Worm (Caenorhabditis elegans) whole organism, L4/young adult: ENCODE measurements around the gene srz-62.
"Not testable (repeated sequence)": the region's sequence is repeated elsewhere in the genome, so short reads cannot be mapped to it uniquely, and the experiment has no call there.

Source experiments
- W03F9.2 ChIP-seq: fragments of 150-350 bp; optimal IDR thresholded peaks from 2 replicates; lab custom pipeline; 2014; ENCODE audit warnings: missing biosample characterization, missing genetic modification characterization
- dao-5 ChIP-seq: sonication (generic microtip); optimal IDR thresholded peaks from 2 replicates; lab custom pipeline; 2016; ENCODE audit warnings: missing genotype, missing genetic modification characterization, moderate library complexity, missing compliant biosample characterization
- him-1 ChIP-seq: sonication (generic microtip); optimal IDR thresholded peaks from 2 replicates; lab custom pipeline; 2016; ENCODE audit warnings: missing genotype, missing genetic modification reagents, missing genetic modification characterization, missing compliant biosample characterization

Gene srz-62

DNA sequence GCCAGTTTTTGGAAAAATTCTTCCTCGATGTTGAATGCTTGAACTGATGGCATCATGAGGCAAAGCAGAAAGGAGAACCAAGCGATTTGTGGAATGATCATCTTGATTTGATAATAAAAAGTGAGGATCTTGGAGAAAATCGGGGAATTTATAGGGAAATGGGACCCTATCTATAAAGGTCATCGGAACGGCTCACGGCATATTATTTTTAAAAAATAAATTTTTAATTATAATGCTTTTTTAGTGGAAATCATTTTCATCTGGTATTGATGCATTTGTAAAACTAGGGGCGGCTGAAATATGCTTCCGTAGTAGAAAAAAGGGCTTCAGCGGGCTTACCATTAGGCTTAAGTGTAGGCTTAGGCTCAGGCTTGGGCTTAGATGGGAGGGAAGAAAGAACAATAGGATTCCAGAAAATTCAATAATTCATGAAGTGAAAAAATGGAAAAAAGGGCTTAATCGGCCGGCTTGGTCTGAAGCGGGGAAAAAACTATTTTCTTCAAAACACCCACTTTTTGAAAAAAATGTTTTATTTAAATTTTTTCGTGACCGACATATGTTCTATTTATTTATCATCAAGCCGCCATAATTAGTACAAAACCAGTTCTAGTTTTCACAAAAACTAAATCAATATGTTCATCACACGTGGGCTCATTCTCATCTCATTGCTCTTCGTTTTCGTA is 7.3 kb downstream of the srz-62 start, which contains the start of the genes F56D6.22 and F56D6.12:
F56D6.22 (minus strand) TSS at position 101 of the 683 bp plus-strand sequence.
F56D6.12 (plus strand) TSS at position 633 of the 683 bp plus-strand sequence.
- TF ChIP-seq dao-5 (tag; lab: Kevin White, UChicago) (no peak), W03F9.2 (tag; lab: Kevin White, UChicago) (no peak), him-1 (tag; lab: Kevin White, UChicago) (no peak)

DNA sequence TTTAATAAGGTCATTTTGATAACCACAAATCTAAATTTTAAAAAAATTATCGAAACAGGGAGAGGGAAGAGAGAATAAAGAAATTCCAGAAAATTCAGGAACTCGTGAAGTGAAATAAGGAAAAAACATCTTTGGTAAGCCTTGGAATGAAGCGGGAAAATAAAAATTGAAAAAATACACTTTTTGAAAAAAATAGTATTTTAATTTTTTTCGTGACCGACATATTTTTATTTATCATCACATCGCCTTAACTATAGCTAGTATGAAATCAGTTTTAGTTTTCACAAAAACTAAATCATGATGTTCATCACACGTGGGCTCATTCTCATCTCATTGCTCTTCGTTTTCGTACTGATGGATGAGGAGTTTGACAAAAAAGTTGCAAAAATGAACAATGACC is 8.8 kb downstream of the srz-62 start, which contains the start of gene F56D6.13:
F56D6.13 (plus strand) TSS at position 301 of the 400 bp plus-strand sequence.
- TF ChIP-seq W03F9.2 (tag; lab: Kevin White, UChicago), result no peak
- TF ChIP-seq dao-5 (tag; lab: Kevin White, UChicago), result no peak
- TF ChIP-seq him-1 (tag; lab: Kevin White, UChicago), result no peak

DNA sequence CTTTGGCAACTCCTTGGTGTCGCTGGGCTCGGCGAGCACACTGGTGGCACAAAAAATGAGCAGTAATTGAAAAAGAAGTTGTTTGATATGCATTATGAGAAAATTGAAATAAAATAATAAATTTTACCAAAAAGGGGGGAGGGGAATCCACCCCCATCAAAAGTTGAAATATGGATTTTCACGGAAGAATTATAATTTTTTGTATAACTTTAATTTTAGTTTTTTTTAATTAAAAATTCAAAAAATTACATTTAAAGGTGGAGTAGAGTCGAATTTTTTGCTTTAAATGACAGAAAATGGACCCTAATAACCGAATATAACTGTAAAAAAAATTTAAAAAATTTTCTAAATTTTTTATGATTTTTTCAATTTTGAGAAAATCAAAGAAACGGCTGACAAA is 11.5 kb downstream of the srz-62 start, which contains the start of gene F56D6.18:
F56D6.18 (minus strand) TSS at position 101 of the 400 bp plus-strand sequence.
- TF ChIP-seq W03F9.2, him-1, dao-5 (tag; lab: Kevin White, UChicago): not testable (repeated sequence)

DNA sequence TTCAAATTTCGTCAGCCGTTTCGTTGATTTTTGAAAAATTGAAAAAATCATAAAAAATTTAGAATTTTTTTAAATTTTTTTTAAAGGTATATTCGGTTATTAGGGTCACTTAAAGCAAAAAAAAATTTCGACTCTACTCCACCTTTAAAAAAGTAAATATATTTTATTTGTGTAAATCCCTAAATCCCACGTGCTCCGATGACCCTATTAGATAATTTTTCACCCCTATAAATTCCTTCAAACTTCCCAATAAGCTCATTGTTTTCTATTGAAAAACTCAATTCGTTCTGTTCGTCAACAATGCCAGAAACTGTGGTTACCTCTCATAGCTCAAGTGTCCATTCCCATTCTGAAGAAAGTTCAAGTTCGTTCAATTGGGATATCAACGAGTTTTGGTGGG is 12.3 kb downstream of the srz-62 start, which contains the start of gene F56D6.20:
F56D6.20 (plus strand) TSS at position 301 of the 400 bp plus-strand sequence.
- no peak for TF ChIP-seq dao-5 (tag; lab: Kevin White, UChicago)

DNA sequence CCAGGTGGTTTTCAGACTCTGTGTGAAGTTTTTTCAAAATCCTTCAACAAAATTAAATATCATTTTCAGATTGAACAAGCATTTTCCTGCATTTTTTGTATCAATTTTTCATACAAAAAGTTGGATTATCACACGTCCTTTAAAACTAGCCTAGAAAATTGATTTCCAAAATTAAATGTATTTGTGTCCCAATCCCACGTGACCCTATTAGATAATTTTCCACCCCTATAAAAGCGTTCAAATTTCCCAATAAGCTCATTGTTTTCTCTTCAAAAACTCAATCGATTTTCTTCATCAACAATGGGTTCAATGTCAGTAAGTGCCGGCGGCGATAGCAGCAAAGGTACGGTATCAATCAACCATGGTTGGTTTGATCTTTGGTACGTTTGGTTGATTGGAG is 14.2 kb downstream of the srz-62 start, which contains the start of gene F56D6.19:
F56D6.19 (plus strand) TSS at position 301 of the 400 bp plus-strand sequence.
- TF ChIP-seq dao-5 (tag; lab: Kevin White, UChicago), result no peak

DNA sequence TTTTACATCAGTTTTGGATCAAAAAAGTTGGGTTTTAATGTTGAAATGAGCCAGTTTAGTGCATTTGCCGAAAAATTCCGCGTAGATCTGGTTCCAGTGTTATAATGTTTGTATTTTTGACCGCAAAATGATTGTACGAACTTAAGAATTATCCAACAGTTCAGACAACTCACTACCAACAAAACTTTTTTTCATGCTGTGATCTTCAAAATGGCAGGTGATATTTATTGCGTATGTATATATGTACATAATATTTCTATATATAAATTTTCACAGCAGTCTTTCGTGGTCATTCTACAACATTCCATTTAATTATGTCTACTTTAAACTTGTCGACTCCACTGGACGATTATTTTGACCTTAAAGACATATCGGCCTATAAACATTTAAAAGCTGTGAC is 15.0 kb downstream of the srz-62 start, which contains the start of gene srz-20:
srz-20 (plus strand) TSS at position 301 of the 400 bp plus-strand sequence.
- TF ChIP-seq W03F9.2 (tag; lab: Kevin White, UChicago) (no peak), dao-5 (tag; lab: Kevin White, UChicago) (no peak), him-1 (tag; lab: Kevin White, UChicago) (no peak)

ce11 chrIV:3917405-3917804 is 17.1 kb downstream of the srz-62 start, which contains the start of gene F56D6.14:
Gene F56D6.14 (plus strand): TSS chrIV:3917705.
- TF ChIP-seq dao-5 (tag; lab: Kevin White, UChicago) (no peak), him-1 (tag; lab: Kevin White, UChicago) (no peak), W03F9.2 (tag; lab: Kevin White, UChicago) (no peak)

ce11 chrIV:3918160-3918559 is 17.9 kb downstream of the srz-62 start, which contains the start of gene F56D6.23:
Gene F56D6.23 (plus strand): TSS chrIV:3918460.
- no peak for TF ChIP-seq W03F9.2 (tag; lab: Kevin White, UChicago)
- no peak for TF ChIP-seq dao-5 (tag; lab: Kevin White, UChicago)
- TF ChIP-seq him-1 (tag; lab: Kevin White, UChicago), result no peak

- TF ChIP-seq him-1 (tag; lab: Kevin White, UChicago), result no peak
- no peak for TF ChIP-seq dao-5 (tag; lab: Kevin White, UChicago)
- no peak for TF ChIP-seq W03F9.2 (tag; lab: Kevin White, UChicago)
Observed at ce11 chrIV:3919506-3919905, 19.2 kb downstream of the srz-62 start, which contains the start of gene srz-19. Gene srz-19 (plus strand): TSS chrIV:3919806.

DNA sequence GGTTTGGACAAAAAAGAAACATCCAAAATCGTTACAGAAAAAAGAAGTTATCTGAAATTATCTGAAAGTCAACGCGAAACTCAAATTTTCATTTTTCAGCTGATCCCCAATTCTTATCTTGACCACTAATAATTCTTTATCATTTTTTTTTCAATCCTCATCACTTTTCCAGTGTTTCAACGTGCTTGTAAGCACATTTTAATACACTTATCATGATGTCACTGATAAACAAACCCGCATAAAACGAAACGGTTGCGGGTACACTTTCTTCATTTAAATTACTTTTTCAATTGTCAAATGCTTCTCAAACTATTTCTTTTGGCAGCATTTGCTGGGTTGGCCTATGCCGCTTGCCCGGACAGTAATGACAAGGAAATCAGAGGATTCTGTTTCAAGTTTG is 21.6 kb downstream of the srz-62 start, which contains the start of gene clec-67:
clec-67 (plus strand) TSS at position 268 of the 400 bp plus-strand sequence.
- TF ChIP-seq W03F9.2 (tag; lab: Kevin White, UChicago) (no peak), him-1 (tag; lab: Kevin White, UChicago) (no peak), dao-5 (tag; lab: Kevin White, UChicago) (no peak)

DNA sequence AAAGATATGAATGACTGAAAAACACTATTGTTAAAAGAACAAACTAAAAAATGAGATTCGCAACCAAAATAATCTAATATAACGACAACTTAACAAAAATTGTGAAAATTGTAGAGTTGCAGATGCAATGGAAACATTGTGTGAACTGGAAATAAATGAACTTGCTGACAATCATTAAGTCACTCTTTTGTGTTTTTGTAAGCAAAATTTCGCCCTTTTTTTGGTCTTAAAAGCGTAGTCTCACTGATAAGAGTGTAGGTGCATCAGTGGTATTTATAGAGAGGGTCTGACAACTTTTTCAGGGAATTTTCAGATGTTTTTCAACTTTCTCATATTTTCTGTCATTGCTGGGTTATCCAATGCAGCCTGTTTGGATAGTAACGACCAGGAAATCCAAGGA is 25.8 kb downstream of the srz-62 start, which contains the start of gene clec-68:
clec-68 (plus strand) TSS at position 301 of the 400 bp plus-strand sequence.
- TF ChIP-seq W03F9.2 (tag; lab: Kevin White, UChicago) (no peak), dao-5 (tag; lab: Kevin White, UChicago) (no peak), him-1 (tag; lab: Kevin White, UChicago) (no peak)

DNA sequence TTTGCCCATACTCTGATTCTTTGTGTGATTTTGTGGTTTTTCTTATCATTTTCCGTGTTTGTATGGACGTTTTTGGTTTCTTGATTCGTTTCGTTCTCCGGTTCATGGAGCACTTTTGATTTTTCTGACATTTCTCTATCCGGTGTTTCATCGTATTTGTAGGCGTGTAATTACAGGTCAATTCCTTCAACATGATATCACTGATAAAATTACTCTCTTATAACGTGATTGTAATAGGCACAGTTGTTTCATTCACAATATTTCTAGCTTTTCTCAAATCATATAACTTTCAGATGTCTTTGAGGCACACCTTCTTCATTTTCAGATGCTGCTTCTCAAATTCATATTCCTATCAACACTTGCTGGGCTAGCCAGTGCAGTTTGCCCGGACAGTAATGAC is 32.1 kb downstream of the srz-62 start, which contains the start of gene clec-70:
clec-70 (plus strand) TSS at position 301 of the 400 bp plus-strand sequence.
- not testable (repeated sequence) for TF ChIP-seq him-1, dao-5, W03F9.2 (tag; lab: Kevin White, UChicago)

ce11 chrIV:3937097-3937496 is 36.8 kb downstream of the srz-62 start, which contains the start of gene clec-71:
Gene clec-71 (plus strand): TSS chrIV:3937458.
- no peak for TF ChIP-seq W03F9.2 (tag; lab: Kevin White, UChicago)
- TF ChIP-seq him-1 (tag; lab: Kevin White, UChicago), result no peak
- TF ChIP-seq dao-5 (tag; lab: Kevin White, UChicago), result no peak
